Worm (Caenorhabditis elegans) whole organism, L3 larva: ENCODE data around the gene srz-78.

Source experiments
- ama-1 ChIP-seq: fragments of 150-350 bp; optimal IDR thresholded peaks from 2 replicates; lab custom pipeline; 2018
- ceh-16 ChIP-seq: sonication (generic microtip); optimal IDR thresholded peaks from 2 replicates; lab custom pipeline; 2017; ENCODE audit warnings: missing biosample characterization, missing genetic modification characterization
- daf-12 ChIP-seq: fragments of 150-350 bp; optimal IDR thresholded peaks from 2 replicates; lab custom pipeline; 2014; ENCODE audit warnings: missing biosample characterization, missing genetic modification reagents, missing genetic modification characterization
- egl-5 ChIP-seq: fragments of 150-350 bp; optimal IDR thresholded peaks from 2 replicates; lab custom pipeline; 2017; ENCODE audit warnings: missing biosample characterization, missing genetic modification reagents, missing genetic modification characterization, inconsistent platforms
- fkh-2 ChIP-seq: fragments of 150-350 bp; optimal IDR thresholded peaks from 2 replicates; lab custom pipeline; 2014; ENCODE audit warnings: missing biosample characterization, missing genetic modification reagents, missing genetic modification characterization
- fos-1 ChIP-seq: fragments of 150-350 bp; optimal IDR thresholded peaks from 2 replicates; lab custom pipeline; 2014; ENCODE audit warnings: missing biosample characterization, missing genetic modification characterization
- lin-15B ChIP-seq: fragments of 150-350 bp; optimal IDR thresholded peaks from 2 replicates; lab custom pipeline; 2014; ENCODE audit warnings: missing biosample characterization, missing genetic modification characterization
- nfya-1 ChIP-seq: sonication (generic microtip); optimal IDR thresholded peaks from 2 replicates; lab custom pipeline; 2017; ENCODE audit warnings: missing genetic modification characterization, mild to moderate bottlenecking, missing compliant biosample characterization, antibody characterized with exemption, moderate library complexity; ENCODE audit not compliant: insufficient read depth
- nhr-28 ChIP-seq: fragments of 150-350 bp; optimal IDR thresholded peaks from 2 replicates; lab custom pipeline; 2014; ENCODE audit warnings: missing biosample characterization, missing genetic modification characterization
- pha-4 ChIP-seq: fragments of 150-350 bp; optimal IDR thresholded peaks from 2 replicates; lab custom pipeline; 2014; ENCODE audit warnings: missing biosample characterization, missing genetic modification reagents, missing genetic modification characterization
- unc-62 ChIP-seq: fragments of 150-350 bp; sonication (generic microtip); optimal IDR thresholded peaks from 4 replicates; lab custom pipeline; 2014; ENCODE audit warnings: missing biosample characterization, missing genetic modification reagents, missing genetic modification characterization
- zag-1 ChIP-seq: fragments of 150-350 bp; optimal IDR thresholded peaks from 2 replicates; lab custom pipeline; 2014; ENCODE audit warnings: missing biosample characterization, missing genetic modification characterization

DNA sequence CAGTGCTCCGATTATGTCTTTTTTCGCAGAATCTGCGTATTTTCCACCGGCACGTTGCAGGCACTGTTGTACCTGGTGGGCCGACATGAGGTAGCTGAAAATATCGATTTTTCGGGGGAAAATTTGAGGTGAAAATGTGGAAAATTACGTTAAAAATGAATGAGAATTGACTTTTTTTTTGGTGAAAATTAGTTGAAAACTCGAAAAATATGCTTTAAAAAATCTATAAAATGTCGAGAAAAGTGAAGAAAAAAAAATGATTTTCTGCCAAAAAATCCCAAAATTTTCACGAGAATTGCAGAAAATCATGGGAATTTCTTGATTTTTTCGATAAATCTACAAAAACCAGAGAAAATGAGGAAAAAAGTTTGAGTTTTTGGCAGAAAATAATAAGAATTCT lies 22.9 kb downstream of the srz-78 start, which contains the start of gene tsg-101:
- TF ChIP-seq zag-1: no peak
- no peak for TF ChIP-seq egl-5
- no peak for TF ChIP-seq fkh-2 (tag; lab: Kevin White, UChicago)
- no peak for TF ChIP-seq lin-15B
- TF ChIP-seq ama-1 (lab: Kevin White, UChicago): no peak
- no peak for TF ChIP-seq pha-4 (tag; lab: Kevin White, UChicago)
- no peak for TF ChIP-seq nhr-28 (tag; lab: Kevin White, UChicago)
- no peak for TF ChIP-seq unc-62 (GFP tag; lab: Kevin White, UChicago)
- TF ChIP-seq fos-1: no peak
- no peak for TF ChIP-seq nfya-1 (tag; lab: Kevin White, UChicago)
- TF ChIP-seq ceh-16 (tag; lab: Kevin White, UChicago): no peak
- no peak for TF ChIP-seq daf-12 (tag; lab: Kevin White, UChicago)
